Worm (Caenorhabditis elegans): ENCODE measurements around the gene R144.6.
A peak's percentile ranks its signal among the peaks of the same experiment; 100 is the strongest.

The R144.6 gene

DNA sequence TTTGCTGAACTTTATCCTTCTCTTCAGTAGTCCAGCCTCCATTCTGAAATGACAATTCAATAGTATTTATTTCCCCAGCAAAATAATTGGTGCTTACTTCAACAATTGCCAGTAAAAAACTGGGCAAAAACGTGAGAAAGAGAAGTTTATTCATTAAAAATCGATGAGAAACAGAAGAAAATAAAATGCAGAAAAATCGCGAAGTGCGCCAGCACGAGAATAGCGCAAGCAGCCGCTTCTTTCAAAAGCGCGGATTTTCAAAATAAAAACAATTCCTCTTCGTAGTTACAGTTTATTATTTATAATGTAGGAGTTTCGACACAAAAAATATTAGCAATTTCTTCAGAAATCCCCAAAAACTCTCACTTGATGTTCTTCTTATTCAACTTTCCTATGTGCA, 41.6 kb downstream of the R144.6 start, which contains the start of gene C27F2.9:
Gene C27F2.9, minus strand, starts transcription at position 159 of the 400 bp plus-strand sequence.
- no peak for TF ChIP-seq nhr-41 (GFP tag; IDR thresholded peaks at IDR 0.05)
- TF ChIP-seq unc-62 (GFP tag; optimal IDR thresholded peaks at IDR 0.05 in 1 of 2): peak in 1 of 2 experiments; percentile 98
- TF ChIP-seq unc-62 (tag; optimal IDR thresholded peaks at IDR 0.05): no peak
- no peak for TF ChIP-seq daf-8 (GFP tag; IDR thresholded peaks at IDR 0.05)
- TF ChIP-seq Y48G9A.11 (GFP tag; IDR thresholded peaks at IDR 0.05): no peak
- no peak for TF ChIP-seq saeg-2 (GFP tag; IDR thresholded peaks at IDR 0.05)
- peak; percentile 82 for TF ChIP-seq rbr-2 (tag; optimal IDR thresholded peaks at IDR 0.05)
- peak; percentile 22 for TF ChIP-seq ama-1 (optimal IDR thresholded peaks at IDR 0.05)
- TF ChIP-seq lin-38 (GFP tag; IDR thresholded peaks at IDR 0.05): peak; percentile 89
- TF ChIP-seq nhr-6 (tag; optimal IDR thresholded peaks at IDR 0.05): peak; percentile 82
- TF ChIP-seq spr-3 (GFP tag; optimal IDR thresholded peaks at IDR 0.05): no peak
- no peak for TF ChIP-seq unc-39 (tag; optimal IDR thresholded peaks at IDR 0.05)
- no peak for TF ChIP-seq ceh-82 (tag; optimal IDR thresholded peaks at IDR 0.05)
- peak; percentile 82 for TF ChIP-seq dve-1 (tag; optimal IDR thresholded peaks at IDR 0.05; ENCODE audit: insufficient read depth)
- TF ChIP-seq lin-13 (GFP tag; optimal IDR thresholded peaks at IDR 0.05): peak; percentile 61
- TF ChIP-seq ceh-32 (tag; optimal IDR thresholded peaks at IDR 0.05; ENCODE audit: poor library complexity): no peak
- no peak for TF ChIP-seq vab-7 (GFP tag; IDR thresholded peaks at IDR 0.05)
- peak; percentile 77 for TF ChIP-seq ceh-20 (GFP tag; IDR thresholded peaks at IDR 0.05)
- TF ChIP-seq R02D3.7 (tag; optimal IDR thresholded peaks at IDR 0.05): no peak
- TF ChIP-seq lir-3 (tag; optimal IDR thresholded peaks at IDR 0.05): no peak
- no peak for TF ChIP-seq attf-4 (tag; optimal IDR thresholded peaks at IDR 0.05)
- no peak for TF ChIP-seq dmd-8 (GFP tag; IDR thresholded peaks at IDR 0.05)
- TF ChIP-seq mxl-3 (GFP tag; optimal IDR thresholded peaks at IDR 0.05): no peak
- peak; percentile 84 for TF ChIP-seq nhr-11 (tag; optimal IDR thresholded peaks at IDR 0.05)
- peak; percentile 54; the same call in 1 of the 2 replicates for TF ChIP-seq tra-1 (GFP tag; IDR thresholded peaks at IDR 0.05)
- TF ChIP-seq ZK546.5 (tag; optimal IDR thresholded peaks at IDR 0.05): no peak
- peak; percentile 43 for TF ChIP-seq ztf-7 (tag; optimal IDR thresholded peaks at IDR 0.05)
- no peak; the same call in 1 of the 2 replicates for TF ChIP-seq T26A8.4 (GFP tag; IDR thresholded peaks at IDR 0.05)
- peak; percentile 85 for TF ChIP-seq nhr-102 (tag; optimal IDR thresholded peaks at IDR 0.05)
- TF ChIP-seq hlh-30 (tag; optimal IDR thresholded peaks at IDR 0.05; ENCODE audit: insufficient read depth): peak; percentile 73
- peak; percentile 36 for TF ChIP-seq lin-15B (tag; optimal IDR thresholded peaks at IDR 0.05)
- TF ChIP-seq F10B5.3 (tag; optimal IDR thresholded peaks at IDR 0.05): peak; percentile 56
- TF ChIP-seq sdz-12 (GFP tag; optimal IDR thresholded peaks at IDR 0.05): no peak
- TF ChIP-seq egl-27 (tag; optimal IDR thresholded peaks at IDR 0.05): no peak
- no peak for TF ChIP-seq lim-7 (GFP tag; IDR thresholded peaks at IDR 0.05)
- TF ChIP-seq nhr-25 (tag; optimal IDR thresholded peaks at IDR 0.05; ENCODE audit: borderline replicate concordance, insufficient read depth): peak; percentile 70
- peak in 1 of 2 experiments; percentile 44; a peak in 1 of 4 replicates for TF ChIP-seq madf-5 (GFP tag; IDR thresholded peaks at IDR 0.05)
- TF ChIP-seq ceh-28 (tag; optimal IDR thresholded peaks at IDR 0.05): no peak
- TF ChIP-seq zfp-3 (GFP tag; conservative IDR thresholded peaks at IDR 0.05): 0 out of 2 replicates have a peak, but pooled peaks have one; percentile 57
- no peak for TF ChIP-seq aha-1 (tag)
- no peak for TF ChIP-seq cey-2 (tag; optimal IDR thresholded peaks at IDR 0.05; ENCODE audit: borderline replicate concordance, insufficient read depth)
- TF ChIP-seq skn-1 (tag; optimal IDR thresholded peaks at IDR 0.05): no peak
- TF ChIP-seq F44E2.7 (GFP tag; IDR thresholded peaks at IDR 0.05): no peak
- TF ChIP-seq daf-19 (GFP tag; conservative IDR thresholded peaks at IDR 0.05): no peak
- peak in 1 of 2 experiments; percentile 62 for TF ChIP-seq daf-16 (GFP tag; optimal IDR thresholded peaks at IDR 0.05)
- TF ChIP-seq daf-16 (tag; optimal IDR thresholded peaks at IDR 0.05): peak; percentile 75
- no peak for TF ChIP-seq set-16 (GFP tag; IDR thresholded peaks at IDR 0.05)
- no peak for TF ChIP-seq zfp-2 (tag; optimal IDR thresholded peaks at IDR 0.05)
- no peak for TF ChIP-seq egl-43 (GFP tag; IDR thresholded peaks at IDR 0.05)
- no peak for TF ChIP-seq F26F4.8 (GFP tag; conservative IDR thresholded peaks at IDR 0.05)
- no peak for TF ChIP-seq zip-11 (GFP tag; IDR thresholded peaks at IDR 0.05)
- TF ChIP-seq pqm-1 (tag; optimal IDR thresholded peaks at IDR 0.05): no peak

Measured in whole organism, L4 larva.